Fruit fly (Drosophila melanogaster): ENCODE measurements around the gene CG43155.

dm6 chrX:11427282-11427689 is 32.3 kb upstream of the CG43155 start:
- TF ChIP-seq CG12236 (GFP tag; optimal IDR thresholded peaks at IDR 0.05) (no peak), NC2α (GFP tag; optimal IDR thresholded peaks at IDR 0.05) (no peak), pan (optimal IDR thresholded peaks at IDR 0.05) (no peak), pan (GFP tag; optimal IDR thresholded peaks at IDR 0.05 in 1 of 2, IDR thresholded peaks at IDR 0.05 in 1 of 2) (no peak), CG6765 (GFP tag; optimal IDR thresholded peaks at IDR 0.05) (peak; percentile 38), Scr (GFP tag; IDR thresholded peaks at IDR 0.05; ENCODE audit: partially characterized antibody) (no peak), CG3163 (GFP tag; optimal IDR thresholded peaks at IDR 0.05) (no peak), Hmr (GFP tag; optimal IDR thresholded peaks at IDR 0.05) (peak; percentile 58), psq (GFP tag; optimal IDR thresholded peaks at IDR 0.05) (no peak), crol (GFP tag; IDR thresholded peaks at IDR 0.05) (peak; percentile 89), Sin3A (optimal IDR thresholded peaks at IDR 0.05) (no peak), CG8359 (GFP tag; optimal IDR thresholded peaks at IDR 0.05; ENCODE audit: borderline replicate concordance) (no peak), ATbp (GFP tag; optimal IDR thresholded peaks at IDR 0.05) (peak; percentile 54)
